Fruit fly (Drosophila melanogaster) ovary, adult (tissue): ENCODE data around the gene CG32074.
A peak's percentile ranks its signal among the peaks of the same experiment; 100 is the strongest.

ENCODE experiments used
- CG17801 ChIP-seq: fragments of 200-800 bp; optimal IDR thresholded peaks from 2 replicates; lab custom pipeline; 2019; ENCODE audit warnings: missing biosample characterization, mild to moderate bottlenecking, missing genetic modification characterization, moderate library complexity; ENCODE audit not compliant: partially characterized antibody

The CG32074 gene

dm6 chr3L:11107935-11108334, 24.2 kb downstream of the CG32074 start, which contains the start of gene CG12522:
Gene CG12522 (plus strand): TSS chr3L:11108235.
- TF ChIP-seq CG17801 (GFP tag; lab: Kevin White, UChicago) = no peak

dm6 chr3L:11107432-11107831, 24.7 kb downstream of the CG32074 start, which contains the start of gene CG32073:
Gene CG32073 (minus strand): TSS chr3L:11107582.
- no peak for TF ChIP-seq CG17801 (GFP tag; lab: Kevin White, UChicago)

- no peak for TF ChIP-seq CG17801 (GFP tag; lab: Kevin White, UChicago)
Observed at dm6 chr3L:11103773-11104172, 28.3 kb downstream of the CG32074 start, which contains the start of gene CG32071. Gene CG32071 (minus strand): TSS chr3L:11103873.

dm6 chr3L:11102930-11103329, 29.2 kb downstream of the CG32074 start, which contains the start of gene Elo68alpha:
Gene Elo68alpha (minus strand): TSS chr3L:11103030.
- TF ChIP-seq CG17801 (GFP tag; lab: Kevin White, UChicago) = no peak

- TF ChIP-seq CG17801 (GFP tag; lab: Kevin White, UChicago) = no peak
Observed at dm6 chr3L:11101598-11101997, 30.5 kb downstream of the CG32074 start, which contains the start of gene Elo68beta. Gene Elo68beta (minus strand): TSS chr3L:11101698.

- peak; percentile 91 for TF ChIP-seq CG17801 (GFP tag; lab: Kevin White, UChicago)
Observed at dm6 chr3L:11097982-11098663, 34.0 kb downstream of the CG32074 start, which contains the start of the genes Irbp18 and APP-BP1. Gene Irbp18 (minus strand): TSS chr3L:11098186. Gene APP-BP1 (plus strand): TSS chr3L:11098412.

dm6 chr3L:11096195-11096908, 35.8 kb downstream of the CG32074 start, which contains the start of the genes CG46439, Iyd and CG33947:
Gene CG46439 (minus strand): TSS chr3L:11096245.
Gene Iyd (minus strand): TSS chr3L:11096245.
Gene CG33947 (plus strand): TSS chr3L:11096496.
- peak; percentile 92 for TF ChIP-seq CG17801 (GFP tag; lab: Kevin White, UChicago)

dm6 chr3L:11094279-11094678, 37.8 kb downstream of the CG32074 start:
- TF ChIP-seq CG17801 (GFP tag; lab: Kevin White, UChicago) = no peak

dm6 chr3L:11093046-11093520, 39.0 kb downstream of the CG32074 start, which contains the start of gene JIL-1:
Gene JIL-1 (minus strand): TSS chr3L:11093193.
- peak; percentile 54 for TF ChIP-seq CG17801 (GFP tag; lab: Kevin White, UChicago)

- no peak for TF ChIP-seq CG17801 (GFP tag; lab: Kevin White, UChicago)
Observed at dm6 chr3L:11092610-11092961, 39.5 kb downstream of the CG32074 start.

- TF ChIP-seq CG17801 (GFP tag; lab: Kevin White, UChicago) = peak; percentile 56
Observed at dm6 chr3L:11091943-11092609, 40.0 kb downstream of the CG32074 start.

dm6 chr3L:11089805-11090440, 42.2 kb downstream of the CG32074 start:
- TF ChIP-seq CG17801 (GFP tag; lab: Kevin White, UChicago) = peak; percentile 51

- TF ChIP-seq CG17801 (GFP tag; lab: Kevin White, UChicago) = no peak
Observed at dm6 chr3L:11085810-11086209, 46.3 kb downstream of the CG32074 start.
